Worm (Caenorhabditis elegans) whole organism, early embryonic: Measurements from ENCODE around the gene his-62.

Experiments
- B0310.2 ChIP-seq: sonication (generic microtip); optimal IDR thresholded peaks from 2 replicates; lab custom pipeline; 2016; ENCODE audit warnings: mild to moderate bottlenecking, missing genetic modification characterization, missing compliant biosample characterization
- F13C5.2 ChIP-seq: sonication (generic microtip); optimal IDR thresholded peaks from 2 replicates; lab custom pipeline; 2017; ENCODE audit warnings: mild to moderate bottlenecking, missing genetic modification characterization, inconsistent platforms, missing compliant biosample characterization
- aly-1 ChIP-seq: sonication (generic microtip); optimal IDR thresholded peaks from 2 replicates; lab custom pipeline; 2016; ENCODE audit warnings: missing genetic modification characterization, missing compliant biosample characterization
- ama-1 ChIP-seq: fragments of 150-350 bp; optimal IDR thresholded peaks from 2 replicates; lab custom pipeline; 2014
- ceh-13 ChIP-seq: fragments of 200-800 bp; sonication (Bioruptor generic); optimal IDR thresholded peaks from 2 replicates; lab custom pipeline; 2018; ENCODE audit warnings: mild to moderate bottlenecking, missing genetic modification characterization, missing compliant biosample characterization
- ets-7 ChIP-seq: sonication (generic microtip); optimal IDR thresholded peaks from 2 replicates; lab custom pipeline; 2016; ENCODE audit warnings: missing genotype, missing genetic modification characterization, missing compliant biosample characterization
- flt-1 ChIP-seq: fragments of 200-800 bp; sonication (Bioruptor generic); IDR thresholded peaks from 2 replicates; pipeline ENCODE4 v1.3.6; 2022; ENCODE audit warnings: missing genetic modification characterization, missing compliant biosample characterization
- hmbx-1 ChIP-seq: sonication (generic microtip); optimal IDR thresholded peaks from 2 replicates; lab custom pipeline; 2016; ENCODE audit warnings: mild to moderate bottlenecking, missing genetic modification characterization, missing compliant biosample characterization
- hmg-4 ChIP-seq: fragments of 200-800 bp; sonication (Bioruptor generic); optimal IDR thresholded peaks from 2 replicates; lab custom pipeline; 2018; ENCODE audit warnings: mild to moderate bottlenecking, missing genetic modification characterization, missing compliant biosample characterization
- hnd-1 ChIP-seq: sonication (generic microtip); optimal IDR thresholded peaks from 2 replicates; lab custom pipeline; 2016; ENCODE audit warnings: missing genetic modification characterization, missing compliant biosample characterization
- scrt-1 ChIP-seq: fragments of 200-800 bp; sonication (Bioruptor generic); IDR thresholded peaks from 2 replicates; pipeline ENCODE4 v1.3.6; 2022; ENCODE audit warnings: missing genetic modification characterization, missing compliant biosample characterization
- sea-1 ChIP-seq: fragments of 200-800 bp; sonication (Bioruptor generic); conservative IDR thresholded peaks from 2 replicates; pipeline ENCODE4 v1.3.6; 2022; ENCODE audit warnings: missing genetic modification characterization, missing compliant biosample characterization
- tbx-11 ChIP-seq: fragments of 200-800 bp; sonication (Bioruptor generic); IDR thresholded peaks from 2 replicates; pipeline ENCODE4 v1.3.6; 2022; ENCODE audit warnings: missing genetic modification characterization, missing compliant biosample characterization
- tbx-37 ChIP-seq: fragments of 200-800 bp; sonication (Bioruptor generic); conservative IDR thresholded peaks from 2 replicates; pipeline ENCODE4 v1.3.6; 2022; ENCODE audit warnings: missing genetic modification reagents, missing genetic modification characterization, missing compliant biosample characterization

DNA sequence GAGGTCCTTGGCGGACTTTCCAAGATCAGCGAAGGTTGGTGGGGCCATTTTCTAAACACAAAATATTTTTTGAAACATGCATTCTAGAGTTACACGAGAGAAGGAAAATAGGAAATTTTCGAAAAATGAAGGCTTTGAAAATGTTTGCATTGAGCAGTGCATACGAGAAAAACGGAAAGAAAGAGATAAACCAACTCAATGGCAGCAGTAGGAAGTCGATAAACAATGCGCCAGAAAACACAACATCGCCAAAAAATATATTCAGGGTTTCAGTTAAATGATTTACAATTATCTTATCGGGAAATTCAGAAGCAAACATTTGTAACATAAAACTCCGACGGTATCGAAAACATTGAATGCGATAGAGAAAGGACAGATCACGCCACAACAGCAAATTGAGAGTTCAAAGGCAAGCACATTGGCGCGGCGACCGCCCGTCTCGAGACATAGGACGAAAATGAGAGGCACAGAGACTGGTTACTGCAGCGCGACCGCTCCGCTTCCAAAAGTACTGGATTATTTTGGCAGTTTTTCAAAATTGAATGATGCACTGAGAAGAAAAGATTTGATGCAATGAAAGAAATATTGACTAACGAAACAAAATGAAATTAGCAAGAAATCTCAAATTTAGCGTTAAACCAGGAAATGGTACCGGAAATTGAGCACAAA lies 21.6 kb downstream of the his-62 start, which contains the start of the genes vdac-1 and R05G6.5:
- no peak for TF ChIP-seq flt-1 (GFP tag; lab: Robert Waterston, UW)
- TF ChIP-seq ama-1 (lab: Kevin White, UChicago) = no peak
- TF ChIP-seq ets-7 (tag; lab: Kevin White, UChicago) = no peak
- TF ChIP-seq hmg-4 (GFP tag; lab: Kevin White, UChicago) = no peak
- TF ChIP-seq hmbx-1 (tag; lab: Kevin White, UChicago) = no peak
- TF ChIP-seq ceh-13 (GFP tag; lab: Kevin White, UChicago) = no peak
- TF ChIP-seq tbx-11 (GFP tag; lab: Robert Waterston, UW) = no peak
- TF ChIP-seq tbx-37 = no peak
- no peak for TF ChIP-seq sea-1 (GFP tag; lab: Robert Waterston, UW)
- TF ChIP-seq aly-1 (tag; lab: Kevin White, UChicago) = no peak
- TF ChIP-seq F13C5.2 = no peak
- no peak for TF ChIP-seq hnd-1
- no peak for TF ChIP-seq scrt-1 (GFP tag; lab: Robert Waterston, UW)
- no peak for TF ChIP-seq B0310.2 (tag; lab: Kevin White, UChicago)
